Worm (Caenorhabditis elegans): ENCODE measurements around the gene his-4.

The his-4 gene

DNA sequence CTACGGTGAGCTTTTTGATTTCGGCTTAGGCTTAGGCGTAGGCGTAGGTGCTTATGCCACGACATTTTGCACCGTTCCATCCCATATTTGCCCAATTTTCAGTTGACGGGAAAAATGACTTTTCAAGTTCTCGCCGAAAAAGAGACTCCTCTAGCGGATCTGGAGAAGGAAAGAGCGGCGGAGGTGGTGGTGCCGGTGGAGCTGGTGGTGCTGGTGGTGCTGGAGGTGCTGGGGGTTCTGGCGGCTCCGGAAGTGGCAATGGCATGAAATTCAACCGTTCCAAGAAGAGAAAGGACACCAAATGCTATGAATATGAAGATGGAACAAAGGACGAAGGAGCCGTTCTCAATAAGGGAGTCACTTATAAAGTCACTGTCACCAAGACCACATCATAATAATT lies 6.7 kb upstream of the his-4 start:
- TF ChIP-seq tbx-11 (GFP tag; IDR thresholded peaks at IDR 0.05) (0 out of 2 replicates have a peak, but pooled peaks have one; percentile 7), aly-1 (tag; optimal IDR thresholded peaks at IDR 0.05) (no peak), ets-7 (tag; optimal IDR thresholded peaks at IDR 0.05) (no peak)

DNA sequence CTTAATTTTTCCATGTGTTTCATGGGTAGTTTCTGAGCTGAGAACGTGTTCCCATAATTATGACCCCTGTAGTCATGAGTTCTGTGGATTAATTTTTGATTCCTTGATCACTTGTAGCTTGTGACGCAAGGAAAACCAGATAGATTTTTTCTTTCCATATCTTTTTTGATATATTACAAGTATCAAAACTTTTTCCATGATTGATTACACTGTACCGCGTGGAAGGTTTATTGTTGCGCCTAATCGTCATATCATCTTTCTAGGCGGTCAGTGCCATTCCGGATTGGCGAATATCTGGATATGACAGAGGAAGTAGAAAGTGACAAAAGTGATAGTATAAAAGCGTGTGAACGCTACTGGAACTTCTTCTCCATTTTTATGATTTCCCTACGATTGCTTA lies 6.3 kb upstream of the his-4 start, which contains the start of gene ZK285.2:
TSS of gene ZK285.2 (plus strand) at position 301 of the 400 bp plus-strand sequence.
- no peak for TF ChIP-seq ceh-13 (GFP tag; optimal IDR thresholded peaks at IDR 0.05)
- TF ChIP-seq F13C5.2 (tag; optimal IDR thresholded peaks at IDR 0.05) = no peak

ce11 chrV:16045837-16046236 lies 5.5 kb upstream of the his-4 start, which contains the start of gene T10C6.15:
Gene T10C6.15, minus strand, starts transcription at chrV:16045940.
- TF ChIP-seq scrt-1 (GFP tag; IDR thresholded peaks at IDR 0.05) (no peak), ceh-36 (tag; optimal IDR thresholded peaks at IDR 0.05) (no peak), hmg-4 (GFP tag; optimal IDR thresholded peaks at IDR 0.05) (no peak), hnd-1 (tag; optimal IDR thresholded peaks at IDR 0.05) (no peak), sea-1 (GFP tag; conservative IDR thresholded peaks at IDR 0.05) (no peak), B0310.2 (tag; optimal IDR thresholded peaks at IDR 0.05) (no peak), ceh-13 (GFP tag; optimal IDR thresholded peaks at IDR 0.05) (no peak), ama-1 (optimal IDR thresholded peaks at IDR 0.05) (no peak), F13C5.2 (tag; optimal IDR thresholded peaks at IDR 0.05) (no peak), ets-7 (tag; optimal IDR thresholded peaks at IDR 0.05) (no peak)

ce11 chrV:16043686-16044085 lies 3.4 kb upstream of the his-4 start:
- TF ChIP-seq tra-4 (tag; optimal IDR thresholded peaks at IDR 0.05) (no peak), ceh-36 (tag; optimal IDR thresholded peaks at IDR 0.05) (no peak), hmg-4 (GFP tag; optimal IDR thresholded peaks at IDR 0.05) (no peak), scrt-1 (GFP tag; IDR thresholded peaks at IDR 0.05) (no peak), tbx-37 (GFP tag; conservative IDR thresholded peaks at IDR 0.05) (no peak), hnd-1 (tag; optimal IDR thresholded peaks at IDR 0.05) (no peak)

- TF ChIP-seq tbx-11 (GFP tag; IDR thresholded peaks at IDR 0.05) (0 out of 2 replicates have a peak, but pooled peaks have one; percentile 1), hmg-4 (GFP tag; optimal IDR thresholded peaks at IDR 0.05) (no peak), ets-7 (tag; optimal IDR thresholded peaks at IDR 0.05) (no peak), B0310.2 (tag; optimal IDR thresholded peaks at IDR 0.05) (peak; percentile 32), ama-1 (optimal IDR thresholded peaks at IDR 0.05) (peak; percentile 83), aly-1 (tag; optimal IDR thresholded peaks at IDR 0.05) (peak; percentile 81), ceh-36 (tag; optimal IDR thresholded peaks at IDR 0.05) (peak; percentile 3)
These were observed 2.4 kb upstream of the his-4 start for ce11 chrV:16042743-16043014.

DNA sequence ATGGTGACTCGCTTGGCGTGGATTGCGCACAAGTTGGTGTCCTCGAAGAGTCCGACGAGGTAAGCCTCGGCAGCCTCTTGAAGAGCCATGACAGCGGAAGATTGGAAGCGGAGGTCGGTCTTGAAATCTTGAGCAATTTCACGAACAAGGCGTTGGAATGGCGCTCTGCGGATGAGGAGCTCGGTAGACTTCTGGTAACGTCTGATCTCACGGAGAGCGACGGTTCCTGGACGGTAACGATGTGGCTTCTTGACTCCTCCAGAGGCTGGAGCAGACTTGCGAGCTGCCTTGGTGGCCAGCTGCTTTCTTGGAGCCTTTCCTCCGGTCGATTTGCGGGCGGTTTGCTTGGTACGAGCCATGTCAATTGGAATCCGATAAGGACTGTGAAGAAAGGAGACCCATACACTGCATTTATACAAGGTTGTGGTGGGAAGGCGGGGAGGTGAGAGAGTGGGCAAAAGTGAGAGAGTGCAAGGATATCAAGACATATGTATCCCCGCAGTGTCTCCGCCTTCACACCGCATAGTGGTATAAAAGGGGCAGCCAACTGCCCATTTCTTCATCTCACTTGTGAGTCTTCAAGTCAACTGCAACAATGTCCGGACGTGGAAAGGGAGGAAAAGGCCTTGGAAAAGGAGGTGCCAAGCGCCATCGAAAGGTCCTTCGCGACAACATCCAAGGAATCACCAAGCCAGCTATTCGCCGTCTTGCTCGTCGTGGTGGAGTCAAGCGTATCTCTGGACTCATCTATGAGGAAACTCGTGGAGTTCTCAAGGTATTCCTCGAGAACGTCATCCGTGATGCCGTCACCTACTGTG lies 1.8 kb upstream of the his-4 start, which contains the start of the genes his-2 and his-1:
TSS of gene his-2 (minus strand) at position 359 of the 818 bp plus-strand sequence.
TSS of gene his-1 (plus strand) at position 596 of the 818 bp plus-strand sequence.
- TF ChIP-seq aly-1 (tag; optimal IDR thresholded peaks at IDR 0.05) (peak; percentile 61), ama-1 (optimal IDR thresholded peaks at IDR 0.05) (peak; percentile 95), flt-1 (GFP tag; IDR thresholded peaks at IDR 0.05) (peak; percentile 43), pes-1 (GFP tag; IDR thresholded peaks at IDR 0.05) (peak; percentile 73), tbx-11 (GFP tag; IDR thresholded peaks at IDR 0.05) (peak; percentile 49; the same call in 1 of the 2 replicates), sea-1 (GFP tag; conservative IDR thresholded peaks at IDR 0.05) (peak; percentile 47; the same call in 1 of the 2 replicates)

ce11 chrV:16041412-16041811 lies 1.1 kb upstream of the his-4 start:
- TF ChIP-seq flt-1 (GFP tag; IDR thresholded peaks at IDR 0.05) = no peak

ce11 chrV:16040848-16041247 lies 533 bp upstream of the his-4 start:
- TF ChIP-seq aly-1 (tag; optimal IDR thresholded peaks at IDR 0.05) = peak; percentile 45
- 0 out of 2 replicates have a peak, but pooled peaks have one; percentile 6 for TF ChIP-seq flt-1 (GFP tag; IDR thresholded peaks at IDR 0.05)
- peak; percentile 8 for TF ChIP-seq hmbx-1 (tag; optimal IDR thresholded peaks at IDR 0.05)
- TF ChIP-seq ama-1 (optimal IDR thresholded peaks at IDR 0.05) = peak; percentile 77
- 0 out of 2 replicates have a peak, but pooled peaks have one; percentile 17 for TF ChIP-seq scrt-1 (GFP tag; IDR thresholded peaks at IDR 0.05)
- TF ChIP-seq pes-1 (GFP tag; IDR thresholded peaks at IDR 0.05) = peak; percentile 61

- TF ChIP-seq tbx-11 (GFP tag; IDR thresholded peaks at IDR 0.05) (no peak), tra-4 (tag; optimal IDR thresholded peaks at IDR 0.05) (no peak), tbx-37 (GFP tag; conservative IDR thresholded peaks at IDR 0.05) (no peak), pes-1 (GFP tag; IDR thresholded peaks at IDR 0.05) (no peak), flt-1 (GFP tag; IDR thresholded peaks at IDR 0.05) (no peak), sea-1 (GFP tag; conservative IDR thresholded peaks at IDR 0.05) (no peak), ama-1 (optimal IDR thresholded peaks at IDR 0.05) (no peak), B0310.2 (tag; optimal IDR thresholded peaks at IDR 0.05) (no peak), hmg-4 (GFP tag; optimal IDR thresholded peaks at IDR 0.05) (no peak), ceh-13 (GFP tag; optimal IDR thresholded peaks at IDR 0.05) (no peak), ceh-36 (tag; optimal IDR thresholded peaks at IDR 0.05) (no peak), hmbx-1 (tag; optimal IDR thresholded peaks at IDR 0.05) (no peak), F13C5.2 (tag; optimal IDR thresholded peaks at IDR 0.05) (no peak), ets-7 (tag; optimal IDR thresholded peaks at IDR 0.05) (no peak), hnd-1 (tag; optimal IDR thresholded peaks at IDR 0.05) (no peak), scrt-1 (GFP tag; IDR thresholded peaks at IDR 0.05) (no peak), aly-1 (tag; optimal IDR thresholded peaks at IDR 0.05) (no peak)
These were observed 4.1 kb downstream of the his-4 start, which contains the start of gene T10C6.10 for ce11 chrV:16036166-16036565. Gene T10C6.10, plus strand, starts transcription at chrV:16036413.
